Fruit fly (Drosophila melanogaster) whole organism, embryonic: ENCODE measurements around the gene Ac13E.

Source experiments
- Abd-B ChIP-seq: fragments of 200-800 bp; sonication (Bioruptor generic); optimal IDR thresholded peaks from 2 replicates; lab custom pipeline; 2018; ENCODE audit warnings: missing biosample characterization, mild to moderate bottlenecking, missing genetic modification characterization, moderate library complexity
- BtbVII ChIP-seq: fragments of 200-800 bp; sonication (Bioruptor generic); optimal IDR thresholded peaks from 3 replicates; lab custom pipeline; 2017; ENCODE audit warnings: missing biosample characterization, mild to moderate bottlenecking, missing genetic modification characterization
- CG10274 ChIP-seq: fragments of 200-800 bp; sonication (Bioruptor generic); optimal IDR thresholded peaks from 3 replicates; lab custom pipeline; 2017; ENCODE audit warnings: missing biosample characterization, mild to moderate bottlenecking, missing genetic modification characterization
- CG10565 ChIP-seq: fragments of 200-800 bp; sonication (Bioruptor generic); optimal IDR thresholded peaks from 3 replicates; lab custom pipeline; 2016; ENCODE audit warnings: missing biosample characterization, mild to moderate bottlenecking, missing genetic modification characterization
- CG12236 ChIP-seq: fragments of 200-800 bp; sonication (Bioruptor generic); optimal IDR thresholded peaks from 2 replicates; lab custom pipeline; 2016; ENCODE audit warnings: missing biosample characterization, missing genetic modification characterization
- CG12769 ChIP-seq: fragments of 200-800 bp; sonication (Bioruptor generic); optimal IDR thresholded peaks from 2 replicates; lab custom pipeline; 2019; ENCODE audit warnings: missing biosample characterization, mild to moderate bottlenecking, missing genetic modification characterization, moderate library complexity
- CG13624 ChIP-seq: fragments of 200-800 bp; sonication (Bioruptor generic); optimal IDR thresholded peaks from 2 replicates; lab custom pipeline; 2016; ENCODE audit warnings: missing biosample characterization, missing genetic modification characterization
- CG13775 ChIP-seq: fragments of 200-800 bp; sonication (Bioruptor generic); optimal IDR thresholded peaks from 3 replicates; lab custom pipeline; 2017; ENCODE audit warnings: missing biosample characterization, mild to moderate bottlenecking, missing genetic modification characterization
- CG15514 ChIP-seq: fragments of 200-800 bp; sonication (Bioruptor generic); optimal IDR thresholded peaks from 3 replicates; lab custom pipeline; 2017; ENCODE audit warnings: missing biosample characterization, missing genetic modification characterization, mild to moderate bottlenecking, moderate library complexity, missing genetic modification reagents
- CG18011 ChIP-seq: fragments of 200-800 bp; sonication (Bioruptor generic); optimal IDR thresholded peaks from 2 replicates; lab custom pipeline; 2017; ENCODE audit warnings: missing biosample characterization, missing genetic modification characterization, mild to moderate bottlenecking, moderate library complexity, missing genotype
- CG33213 ChIP-seq: fragments of 200-800 bp; sonication (Bioruptor generic); optimal IDR thresholded peaks from 3 replicates; lab custom pipeline; 2016; ENCODE audit warnings: missing biosample characterization, missing genetic modification characterization
- CG3726 ChIP-seq: fragments of 200-800 bp; sonication (Bioruptor generic); IDR thresholded peaks from 3 replicates; pipeline ENCODE4, ENCODE4 v1.3.6; 2022; ENCODE audit warnings: missing biosample characterization, missing genetic modification characterization
- CG4424 ChIP-seq: fragments of 200-800 bp; sonication (Bioruptor generic); optimal IDR thresholded peaks from 3 replicates; lab custom pipeline; 2016; ENCODE audit warnings: missing biosample characterization, missing genetic modification characterization
- CG4617 ChIP-seq: fragments of 200-800 bp; sonication (Bioruptor generic); optimal IDR thresholded peaks from 3 replicates; lab custom pipeline; 2016; ENCODE audit warnings: missing biosample characterization, missing genetic modification characterization, borderline replicate concordance
- CG6272 ChIP-seq: fragments of 200-800 bp; sonication (Bioruptor generic); IDR thresholded peaks from 2 replicates; pipeline ENCODE4 v1.3.6; 2022; ENCODE audit warnings: missing biosample characterization, missing genetic modification characterization
- CG7745 ChIP-seq: fragments of 200-800 bp; sonication (Bioruptor generic); optimal IDR thresholded peaks from 2 replicates; lab custom pipeline; 2018; ENCODE audit warnings: missing biosample characterization, mild to moderate bottlenecking, missing genetic modification characterization, moderate library complexity
- CG7839 ChIP-seq: fragments of 200-800 bp; sonication (Bioruptor generic); optimal IDR thresholded peaks from 3 replicates; lab custom pipeline; 2018; ENCODE audit warnings: missing biosample characterization, mild to moderate bottlenecking, missing genetic modification characterization, moderate library complexity
- CG8089 ChIP-seq: fragments of 200-800 bp; sonication (Bioruptor generic); optimal IDR thresholded peaks from 3 replicates; lab custom pipeline; 2016; ENCODE audit warnings: missing biosample characterization, missing genetic modification characterization
- CG8290 ChIP-seq, 3 experiments: fragments of 200-800 bp; sonication (Bioruptor generic); optimal IDR thresholded peaks; 2 replicates each; lab custom pipeline; 2016 to 2019; ENCODE audit warnings: missing biosample characterization in 3 of 3, missing genetic modification characterization in 3 of 3, mild to moderate bottlenecking in 2 of 3, moderate library complexity in 1 of 3
- CG9437 ChIP-seq: fragments of 200-800 bp; sonication (Bioruptor generic); optimal IDR thresholded peaks from 2 replicates; lab custom pipeline; 2018; ENCODE audit warnings: missing biosample characterization, mild to moderate bottlenecking, missing genetic modification characterization
- D19A ChIP-seq: fragments of 200-800 bp; optimal IDR thresholded peaks from 3 replicates; lab custom pipeline; 2019; ENCODE audit warnings: missing biosample characterization, mild to moderate bottlenecking, missing genetic modification characterization, moderate library complexity
- Dp ChIP-seq: fragments of 200-800 bp; sonication (Bioruptor generic); optimal IDR thresholded peaks from 2 replicates; lab custom pipeline; 2018; ENCODE audit warnings: missing biosample characterization, mild to moderate bottlenecking, missing genetic modification characterization, moderate library complexity
- Dref ChIP-seq: fragments of 200-800 bp; sonication (Bioruptor generic); IDR thresholded peaks from 2 replicates; pipeline ENCODE4 v1.3.6; 2022; ENCODE audit warnings: missing biosample characterization, missing genetic modification characterization
- Ets65A ChIP-seq: fragments of 200-800 bp; sonication (Bioruptor generic); peaks from one replicate; lab custom pipeline; 2016; ENCODE audit warnings: missing biosample characterization, missing genetic modification characterization
- Fer1 ChIP-seq: fragments of 200-800 bp; sonication (Bioruptor generic); optimal IDR thresholded peaks from 2 replicates; lab custom pipeline; 2017; ENCODE audit warnings: missing biosample characterization, mild to moderate bottlenecking, missing genetic modification characterization
- GATAe ChIP-seq: fragments of 200-800 bp; sonication (Bioruptor generic); conservative IDR thresholded peaks from 2 replicates; pipeline ENCODE4 v1.3.6; 2022; ENCODE audit warnings: missing biosample characterization, missing genetic modification characterization
- H15 ChIP-seq: fragments of 200-800 bp; sonication (Bioruptor generic); IDR thresholded peaks from 3 replicates; pipeline ENCODE4 v1.3.6; 2022; ENCODE audit warnings: missing biosample characterization, missing genetic modification characterization
- HLH3B ChIP-seq: fragments of 200-800 bp; sonication (Bioruptor generic); IDR thresholded peaks from 2 replicates; pipeline ENCODE4 v1.3.6; 2022; ENCODE audit warnings: missing biosample characterization, missing genetic modification characterization
- Hmr ChIP-seq: fragments of 200-800 bp; sonication (Bioruptor generic); optimal IDR thresholded peaks from 3 replicates; lab custom pipeline; 2017; ENCODE audit warnings: mild to moderate bottlenecking, missing biosample characterization, missing genetic modification reagents, missing genetic modification characterization
- Six4 ChIP-seq: fragments of 200-800 bp; sonication (Bioruptor generic); optimal IDR thresholded peaks from 2 replicates; lab custom pipeline; 2016; ENCODE audit warnings: missing biosample characterization, missing genetic modification characterization
- Trl ChIP-seq, 3 experiments: fragments of >200 bp in 2 of 3; fragments of 200-800 bp in 1 of 3; sonication (Bioruptor generic) in 1 of 3; optimal IDR thresholded peaks; 2 replicates in 1 of 3; 3 replicates in 2 of 3; lab custom pipeline; 2016 to 2017; ENCODE audit warnings: missing biosample characterization in 1 of 3, missing genetic modification characterization in 1 of 3
- al ChIP-seq: fragments of 200-800 bp; sonication (Bioruptor generic); IDR thresholded peaks from 2 replicates; pipeline ENCODE4 v1.3.6; 2022; ENCODE audit warnings: missing biosample characterization, missing genetic modification characterization
- ap ChIP-seq: fragments of 200-800 bp; sonication (Bioruptor generic); IDR thresholded peaks from 2 replicates; pipeline ENCODE4 v1.3.6; 2022; ENCODE audit warnings: missing biosample characterization, missing genetic modification characterization
- fru ChIP-seq: fragments of >200 bp; optimal IDR thresholded peaks from 2 replicates; lab custom pipeline; 2017
- klu ChIP-seq: fragments of 200-800 bp; sonication (Bioruptor generic); IDR thresholded peaks from 2 replicates; pipeline ENCODE4 v1.3.6; 2022; ENCODE audit warnings: missing biosample characterization, missing genetic modification characterization
- lov ChIP-seq, 2 experiments: fragments of 200-800 bp in 1 of 2; fragments of >200 bp in 1 of 2; sonication (Bioruptor generic) in 1 of 2; IDR thresholded peaks in 1 of 2; optimal IDR thresholded peaks in 1 of 2; 2 replicates in 1 of 2; 3 replicates in 1 of 2; pipeline versions ENCODE4 v1.3.6 to Lab custom; 2017 to 2022; ENCODE audit warnings: missing biosample characterization in 1 of 2, missing genetic modification characterization in 1 of 2
- p53 ChIP-seq: fragments of 200-800 bp; sonication (Bioruptor generic); optimal IDR thresholded peaks from 2 replicates; lab custom pipeline; 2016; ENCODE audit warnings: missing biosample characterization, missing genetic modification characterization
- pita ChIP-seq: fragments of 200-800 bp; sonication (Bioruptor generic); optimal IDR thresholded peaks from 2 replicates; lab custom pipeline; 2017; ENCODE audit warnings: missing biosample characterization, mild to moderate bottlenecking, missing genetic modification characterization
- pnt ChIP-seq: fragments of 200-800 bp; sonication (Bioruptor generic); optimal IDR thresholded peaks from 3 replicates; lab custom pipeline; 2016; ENCODE audit warnings: missing biosample characterization, missing genetic modification characterization
- prd ChIP-seq, 3 experiments: fragments of >200 bp in 2 of 3; fragments of 200-800 bp in 1 of 3; sonication (Bioruptor generic) in 1 of 3; optimal IDR thresholded peaks in 2 of 3; IDR thresholded peaks in 1 of 3; 2 replicates in 2 of 3; 3 replicates in 1 of 3; pipeline versions ENCODE4 v1.3.6 to Lab custom; 2017 to 2022; ENCODE audit warnings: missing biosample characterization in 1 of 3, missing genetic modification characterization in 1 of 3
- pros ChIP-seq: fragments of 200-800 bp; sonication (Bioruptor generic); optimal IDR thresholded peaks from 3 replicates; lab custom pipeline; 2019; ENCODE audit warnings: missing biosample characterization, mild to moderate bottlenecking, missing genetic modification characterization, moderate library complexity
- ranshi ChIP-seq: fragments of 200-800 bp; sonication (Bioruptor generic); IDR thresholded peaks from 2 replicates; pipeline ENCODE4 v1.3.6; 2022; ENCODE audit warnings: missing biosample characterization, missing genetic modification characterization
- run ChIP-seq: fragments of 200-800 bp; sonication (Bioruptor generic); optimal IDR thresholded peaks from 3 replicates; lab custom pipeline; 2018; ENCODE audit warnings: missing biosample characterization, mild to moderate bottlenecking, missing genetic modification characterization
- sima ChIP-seq: fragments of 200-800 bp; sonication (Bioruptor generic); optimal IDR thresholded peaks from 2 replicates; lab custom pipeline; 2016; ENCODE audit warnings: missing biosample characterization, missing genetic modification characterization
- sr ChIP-seq: fragments of 200-800 bp; sonication (Bioruptor generic); IDR thresholded peaks from 3 replicates; pipeline ENCODE4 v1.3.6; 2022; ENCODE audit warnings: missing biosample characterization, missing genetic modification characterization
- sug ChIP-seq: fragments of 200-800 bp; optimal IDR thresholded peaks from 2 replicates; lab custom pipeline; 2019; ENCODE audit warnings: missing biosample characterization, mild to moderate bottlenecking, missing genetic modification characterization, moderate library complexity
- tap ChIP-seq: fragments of 200-800 bp; optimal IDR thresholded peaks from 3 replicates; lab custom pipeline; 2019; ENCODE audit warnings: missing biosample characterization, mild to moderate bottlenecking, missing genetic modification characterization, moderate library complexity
- vvl ChIP-seq: fragments of 200-800 bp; sonication (Bioruptor generic); IDR thresholded peaks from 2 replicates; pipeline ENCODE4 v1.3.6; 2022; ENCODE audit warnings: missing biosample characterization, missing genetic modification characterization
- zen ChIP-seq: fragments of 200-800 bp; sonication (Bioruptor generic); optimal IDR thresholded peaks from 3 replicates; lab custom pipeline; 2018; ENCODE audit warnings: missing biosample characterization, mild to moderate bottlenecking, missing genetic modification characterization, moderate library complexity

Ac13E gene

DNA sequence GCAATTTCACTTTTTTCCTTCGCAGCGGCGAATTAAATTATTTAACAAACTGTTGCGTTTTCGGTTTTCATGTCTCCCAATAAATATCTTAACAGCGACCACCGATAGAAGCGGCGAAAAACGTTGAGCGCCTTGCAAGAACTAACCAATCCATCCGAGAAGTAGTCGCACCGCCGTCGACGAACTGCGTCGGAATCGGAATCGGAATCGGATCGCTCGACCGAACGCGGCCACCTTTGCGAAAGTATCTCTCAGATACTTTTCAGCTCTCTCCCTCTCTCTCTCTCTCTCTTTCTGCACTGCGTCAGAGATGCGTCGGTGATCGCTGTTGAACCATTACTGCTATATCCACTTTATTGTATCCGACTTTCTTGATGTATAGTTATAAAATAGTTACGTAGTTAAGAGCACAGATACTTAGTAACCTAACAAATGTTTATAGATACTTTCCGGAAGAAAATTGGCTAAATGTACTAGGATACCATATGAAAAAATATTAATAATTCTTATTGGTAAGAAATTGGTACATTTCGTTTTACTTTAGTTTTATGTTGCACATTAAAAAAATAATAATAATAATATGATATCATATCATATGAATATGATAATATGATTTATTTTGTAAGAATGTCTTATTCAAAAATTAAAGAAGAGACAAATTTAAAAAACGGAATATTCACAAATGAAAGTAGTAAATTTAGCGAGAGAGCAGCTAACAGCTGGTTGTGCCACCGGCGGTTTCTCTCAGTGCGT is 39.6 kb upstream of the Ac13E start, which contains the start of gene Chsy (continued):
- TF ChIP-seq CG4424 (GFP tag; lab: Kevin White, UChicago) = no peak
- TF ChIP-seq Abd-B (GFP tag; lab: Kevin White, UChicago) = no peak
- TF ChIP-seq CG6272 (GFP tag; lab: Robert Waterston, UW) = no peak
- TF ChIP-seq fru (lab: Kevin White, UChicago) = no peak
- no peak for TF ChIP-seq sima (GFP tag; lab: Kevin White, UChicago)
- TF ChIP-seq Trl (optimal IDR thresholded peaks at IDR 0.05; lab: Kevin White, UChicago) = peak; percentile 79 to 80
- TF ChIP-seq Trl (GFP tag; optimal IDR thresholded peaks at IDR 0.05; lab: Kevin White, UChicago) = no peak
- no peak for TF ChIP-seq lov (optimal IDR thresholded peaks at IDR 0.05; lab: Kevin White, UChicago)
- no peak for TF ChIP-seq lov (GFP tag; IDR thresholded peaks at IDR 0.05; lab: Robert Waterston, UW)
- TF ChIP-seq Fer1 (GFP tag; lab: Kevin White, UChicago) = no peak
- TF ChIP-seq CG8290 (GFP tag; optimal IDR thresholded peaks at IDR 0.05; lab: Kevin White, UChicago) = no peak
- no peak for TF ChIP-seq CG8290 (tag; optimal IDR thresholded peaks at IDR 0.05; lab: Kevin White, UChicago)
- no peak for TF ChIP-seq GATAe (GFP tag; lab: Robert Waterston, UW)
- no peak for TF ChIP-seq H15
- no peak for TF ChIP-seq HLH3B (GFP tag; lab: Robert Waterston, UW)
- no peak for TF ChIP-seq run (tag; lab: Kevin White, UChicago)
- no peak for TF ChIP-seq sug (tag; lab: Kevin White, UChicago)
- no peak for TF ChIP-seq CG13624 (GFP tag; lab: Kevin White, UChicago)
- 0 out of 2 replicates have a peak, but pooled peaks have one; percentile 37 for TF ChIP-seq vvl (GFP tag; lab: Robert Waterston, UW)
- no peak for TF ChIP-seq tap (tag; lab: Kevin White, UChicago)
- TF ChIP-seq CG10274 (GFP tag; lab: Kevin White, UChicago) = no peak
- peak; percentile 60 for TF ChIP-seq CG9437 (GFP tag; lab: Kevin White, UChicago)
- no peak for TF ChIP-seq prd (optimal IDR thresholded peaks at IDR 0.05; lab: Kevin White, UChicago)
- TF ChIP-seq prd (GFP tag; IDR thresholded peaks at IDR 0.05; lab: Robert Waterston, UW) = peak; percentile 24; the same call in 1 of the 3 replicates
- no peak for TF ChIP-seq pnt (GFP tag; lab: Kevin White, UChicago)
- TF ChIP-seq CG12236 (GFP tag; lab: Kevin White, UChicago) = no peak
- TF ChIP-seq BtbVII (GFP tag; lab: Kevin White, UChicago) = no peak
- no peak for TF ChIP-seq D19A (tag; lab: Kevin White, UChicago)
- no peak for TF ChIP-seq CG4617 (GFP tag; lab: Kevin White, UChicago)
- TF ChIP-seq CG10565 (GFP tag; lab: Kevin White, UChicago) = no peak
- no peak for TF ChIP-seq CG33213 (GFP tag; lab: Kevin White, UChicago)
- no peak for TF ChIP-seq CG7839 (tag; lab: Kevin White, UChicago)
- TF ChIP-seq CG18011 (GFP tag; lab: Kevin White, UChicago) = no peak
- no peak for TF ChIP-seq zen (tag; lab: Kevin White, UChicago)
- no peak for TF ChIP-seq Dp (GFP tag; lab: Kevin White, UChicago)
- no peak for TF ChIP-seq CG3726 (GFP tag; lab: Robert Waterston, UW)
- no peak for TF ChIP-seq Ets65A (GFP tag; lab: Kevin White, UChicago)
- no peak for TF ChIP-seq Hmr
- no peak for TF ChIP-seq al (GFP tag; lab: Robert Waterston, UW)
- TF ChIP-seq pita (GFP tag; lab: Kevin White, UChicago) = no peak
- peak; percentile 6 for TF ChIP-seq CG13775 (GFP tag; lab: Kevin White, UChicago)
- TF ChIP-seq CG15514 (GFP tag; lab: Kevin White, UChicago) = peak; percentile 92
- TF ChIP-seq Dref (GFP tag; lab: Robert Waterston, UW) = no peak
- TF ChIP-seq klu (GFP tag; lab: Robert Waterston, UW) = no peak
- no peak for TF ChIP-seq CG8089 (GFP tag; lab: Kevin White, UChicago)
- no peak for TF ChIP-seq CG12769
- TF ChIP-seq ranshi (GFP tag; lab: Robert Waterston, UW) = peak; percentile 22; the same call in 1 of the 2 replicates
- TF ChIP-seq ap = no peak
- no peak for TF ChIP-seq CG7745 (tag; lab: Kevin White, UChicago)
- TF ChIP-seq pros (GFP tag; lab: Kevin White, UChicago) = no peak
- TF ChIP-seq Six4 (GFP tag; lab: Kevin White, UChicago) = no peak
- TF ChIP-seq sr (GFP tag; lab: Robert Waterston, UW) = no peak
- TF ChIP-seq p53 (GFP tag; lab: Kevin White, UChicago) = no peak
